Worm (Caenorhabditis elegans) whole organism, young adult: ENCODE data around the gene npp-5.
A peak's percentile ranks its signal among the peaks of the same experiment; 100 is the strongest.

ENCODE experiments used
- B0019.2 ChIP-seq: fragments of 200-800 bp; sonication (Bioruptor generic); conservative IDR thresholded peaks from 2 replicates; pipeline ENCODE4 v1.3.6; 2022; ENCODE audit warnings: missing genetic modification reagents, missing genetic modification characterization, missing compliant biosample characterization
- B0261.1 ChIP-seq: sonication (generic microtip); optimal IDR thresholded peaks from 2 replicates; lab custom pipeline; 2016; ENCODE audit warnings: mild to moderate bottlenecking, missing genetic modification characterization, moderate library complexity, missing compliant biosample characterization
- C06A6.2 ChIP-seq: fragments of 200-800 bp; sonication (Bioruptor generic); conservative IDR thresholded peaks from 2 replicates; pipeline ENCODE4 v1.3.6; 2022; ENCODE audit warnings: missing genetic modification characterization, missing compliant biosample characterization
- D2030.7 ChIP-seq: fragments of 200-800 bp; sonication (Bioruptor generic); IDR thresholded peaks from 2 replicates; pipeline ENCODE4 v1.3.6; 2022; ENCODE audit warnings: missing genetic modification reagents, missing genetic modification characterization, missing compliant biosample characterization
- F10E7.11 ChIP-seq: sonication (generic microtip); optimal IDR thresholded peaks from 2 replicates; lab custom pipeline; 2017; ENCODE audit warnings: mild to moderate bottlenecking, missing genetic modification characterization, moderate library complexity, missing compliant biosample characterization
- F52B5.7 ChIP-seq: sonication (generic microtip); optimal IDR thresholded peaks from 2 replicates; lab custom pipeline; 2016; ENCODE audit warnings: mild to moderate bottlenecking, missing genetic modification characterization, missing compliant biosample characterization
- Y56A3A.18 ChIP-seq: fragments of 200-800 bp; sonication (Bioruptor generic); IDR thresholded peaks from 2 replicates; pipeline ENCODE4 v1.3.6; 2022; ENCODE audit warnings: missing genetic modification reagents, missing genetic modification characterization, missing compliant biosample characterization
- ZK185.1 ChIP-seq: sonication (generic microtip); optimal IDR thresholded peaks from 2 replicates; lab custom pipeline; 2016; ENCODE audit warnings: mild to moderate bottlenecking, missing genetic modification characterization, missing compliant biosample characterization; ENCODE audit not compliant: poor library complexity, severe bottlenecking
- akir-1 ChIP-seq: fragments of 200-800 bp; sonication (Bioruptor generic); optimal IDR thresholded peaks from 2 replicates; lab custom pipeline; 2018; ENCODE audit warnings: mild to moderate bottlenecking, missing genetic modification characterization, moderate library complexity, missing compliant biosample characterization
- ama-1 ChIP-seq, 3 experiments: fragments of 150-350 bp in 1 of 3; sonication (generic microtip) in 2 of 3; optimal IDR thresholded peaks; 2 replicates each; lab custom pipeline; 2014 to 2018; ENCODE audit warnings: missing biosample characterization in 2 of 3, missing genetic modification characterization in 2 of 3, missing genetic modification reagents in 2 of 3
- aptf-2 ChIP-seq: fragments of 200-800 bp; sonication (Bioruptor generic); conservative IDR thresholded peaks from 2 replicates; pipeline ENCODE4 v1.3.6; 2022; ENCODE audit warnings: missing genetic modification reagents, missing genetic modification characterization, missing compliant biosample characterization
- atf-7 ChIP-seq: sonication (generic microtip); optimal IDR thresholded peaks from 2 replicates; lab custom pipeline; 2017; ENCODE audit warnings: mild to moderate bottlenecking, missing genetic modification characterization, missing compliant biosample characterization
- athp-1 ChIP-seq: sonication (generic microtip); optimal IDR thresholded peaks from 2 replicates; lab custom pipeline; 2017; ENCODE audit warnings: mild to moderate bottlenecking, missing genetic modification characterization, missing compliant biosample characterization
- attf-3 ChIP-seq: fragments of 200-800 bp; sonication (Bioruptor generic); conservative IDR thresholded peaks from 2 replicates; pipeline ENCODE4 v1.3.6; 2022; ENCODE audit warnings: missing genetic modification reagents, missing genetic modification characterization, missing compliant biosample characterization
- attf-6 ChIP-seq: fragments of 200-800 bp; sonication (Bioruptor generic); IDR thresholded peaks from 2 replicates; pipeline ENCODE4 v1.3.6; 2022; ENCODE audit warnings: missing genetic modification reagents, missing genetic modification characterization, missing compliant biosample characterization
- bed-1 ChIP-seq: fragments of 200-800 bp; sonication (Bioruptor generic); IDR thresholded peaks from 2 replicates; pipeline ENCODE4 v1.3.6; 2022; ENCODE audit warnings: missing genetic modification reagents, missing genetic modification characterization, missing compliant biosample characterization
- bed-2 ChIP-seq: fragments of 200-800 bp; sonication (Bioruptor generic); IDR thresholded peaks from 2 replicates; pipeline ENCODE4 v1.3.6; 2022; ENCODE audit warnings: missing genetic modification reagents, missing genetic modification characterization, missing compliant biosample characterization
- ceh-100 ChIP-seq: fragments of 200-800 bp; sonication (Bioruptor generic); IDR thresholded peaks from 2 replicates; pipeline ENCODE4 v1.3.6; 2022; ENCODE audit warnings: missing genetic modification reagents, missing genetic modification characterization, missing compliant biosample characterization
- dox-1 ChIP-seq: fragments of 200-800 bp; sonication (Bioruptor generic); IDR thresholded peaks from 2 replicates; pipeline ENCODE4 v1.3.6; 2022; ENCODE audit warnings: missing genetic modification reagents, missing genetic modification characterization, missing compliant biosample characterization
- egl-44 ChIP-seq: fragments of 200-800 bp; sonication (Bioruptor generic); IDR thresholded peaks from 2 replicates; pipeline ENCODE4 v1.3.6; 2022; ENCODE audit warnings: missing genetic modification reagents, missing genetic modification characterization, missing compliant biosample characterization
- egrh-3 ChIP-seq: fragments of 200-800 bp; sonication (Bioruptor generic); IDR thresholded peaks from 2 replicates; pipeline ENCODE4 v1.3.6; 2022; ENCODE audit warnings: missing genetic modification reagents, missing genetic modification characterization, missing compliant biosample characterization
- gei-17 ChIP-seq: fragments of 200-800 bp; sonication (Bioruptor generic); optimal IDR thresholded peaks from 2 replicates; lab custom pipeline; 2018; ENCODE audit warnings: mild to moderate bottlenecking, missing genetic modification characterization, missing compliant biosample characterization
- him-1 ChIP-seq: sonication (generic microtip); optimal IDR thresholded peaks from 2 replicates; lab custom pipeline; 2016; ENCODE audit warnings: missing genotype, missing genetic modification reagents, missing genetic modification characterization, missing compliant biosample characterization
- hlh-26 ChIP-seq: fragments of 200-800 bp; sonication (Bioruptor generic); conservative IDR thresholded peaks from 2 replicates; pipeline ENCODE4 v1.3.6; 2022; ENCODE audit warnings: missing genetic modification reagents, missing genetic modification characterization, missing compliant biosample characterization
- hrde-1 ChIP-seq: sonication (generic microtip); optimal IDR thresholded peaks from 2 replicates; lab custom pipeline; 2016; ENCODE audit warnings: missing genetic modification characterization, mild to moderate bottlenecking, missing compliant biosample characterization, moderate library complexity, missing genotype, missing genetic modification reagents, borderline replicate concordance
- lag-1 ChIP-seq: fragments of 200-800 bp; sonication (Bioruptor generic); IDR thresholded peaks from 2 replicates; pipeline ENCODE4 v1.3.6; 2022; ENCODE audit warnings: missing genetic modification reagents, missing genetic modification characterization, missing compliant biosample characterization
- let-526 ChIP-seq: fragments of 200-800 bp; sonication (Bioruptor generic); IDR thresholded peaks from 2 replicates; pipeline ENCODE4 v1.3.6; 2022; ENCODE audit warnings: missing genetic modification reagents, missing genetic modification characterization, missing compliant biosample characterization
- let-607 ChIP-seq, 2 experiments: fragments of 200-800 bp in 1 of 2; sonication (Bioruptor generic) in 1 of 2; sonication (generic microtip) in 1 of 2; optimal IDR thresholded peaks; 2 replicates each; lab custom pipeline; 2016 to 2018; ENCODE audit warnings: mild to moderate bottlenecking in 2 of 2, missing compliant biosample characterization in 2 of 2, missing genetic modification characterization in 2 of 2, moderate library complexity in 2 of 2, missing genotype in 1 of 2
- lin-40 ChIP-seq: sonication (generic microtip); optimal IDR thresholded peaks from 2 replicates; lab custom pipeline; 2016; ENCODE audit warnings: missing genetic modification characterization, mild to moderate bottlenecking, missing compliant biosample characterization, missing genotype, missing genetic modification reagents
- lsy-27 ChIP-seq: sonication (generic microtip); optimal IDR thresholded peaks from 2 replicates; lab custom pipeline; 2017; ENCODE audit warnings: missing genetic modification characterization, mild to moderate bottlenecking, missing compliant biosample characterization, antibody characterized with exemption, missing genotype, borderline replicate concordance; ENCODE audit not compliant: insufficient read depth
- madf-10 ChIP-seq: sonication (generic microtip); optimal IDR thresholded peaks from 2 replicates; lab custom pipeline; 2016; ENCODE audit warnings: mild to moderate bottlenecking, missing genetic modification characterization, missing compliant biosample characterization
- madf-3 ChIP-seq: fragments of 200-800 bp; sonication (Bioruptor generic); IDR thresholded peaks from 2 replicates; pipeline ENCODE4 v1.3.6; 2022; ENCODE audit warnings: missing genetic modification reagents, missing genetic modification characterization, missing compliant biosample characterization
- mcd-1 ChIP-seq: fragments of 200-800 bp; sonication (Bioruptor generic); IDR thresholded peaks from 2 replicates; pipeline ENCODE4 v1.3.6; 2022; ENCODE audit warnings: missing genetic modification reagents, missing genetic modification characterization, missing compliant biosample characterization
- nhr-120 ChIP-seq: fragments of 200-800 bp; sonication (Bioruptor generic); IDR thresholded peaks from 2 replicates; pipeline ENCODE4 v1.3.6; 2022; ENCODE audit warnings: missing genetic modification characterization, missing compliant biosample characterization
- nhr-179 ChIP-seq: sonication (generic microtip); optimal IDR thresholded peaks from 2 replicates; lab custom pipeline; 2016; ENCODE audit warnings: mild to moderate bottlenecking, missing genetic modification characterization, missing compliant biosample characterization
- nhr-27 ChIP-seq: fragments of 200-800 bp; sonication (Bioruptor generic); optimal IDR thresholded peaks from 2 replicates; lab custom pipeline; 2018; ENCODE audit warnings: mild to moderate bottlenecking, missing genetic modification characterization, moderate library complexity, missing compliant biosample characterization
- nhr-80 ChIP-seq: sonication (generic microtip); optimal IDR thresholded peaks from 2 replicates; lab custom pipeline; 2016; ENCODE audit warnings: missing genetic modification characterization, missing compliant biosample characterization
- rec-8 ChIP-seq, 2 experiments: sonication (generic microtip); optimal IDR thresholded peaks; 2 replicates each; lab custom pipeline; 2016; ENCODE audit warnings: mild to moderate bottlenecking in 2 of 2, missing genetic modification characterization in 2 of 2, missing genetic modification reagents in 2 of 2, missing genotype in 2 of 2, missing biosample characterization in 1 of 2, missing compliant biosample characterization in 1 of 2, moderate library complexity in 1 of 2
- repo-1 ChIP-seq: sonication (generic microtip); optimal IDR thresholded peaks from 2 replicates; lab custom pipeline; 2017; ENCODE audit warnings: mild to moderate bottlenecking, missing genetic modification characterization, missing compliant biosample characterization
- rpc-1 ChIP-seq, 2 experiments: fragments of 150-350 bp in 1 of 2; sonication (generic microtip) in 1 of 2; optimal IDR thresholded peaks; 2 replicates each; lab custom pipeline; 2014 to 2018; ENCODE audit warnings: missing biosample characterization in 1 of 2, missing genetic modification characterization in 1 of 2, missing genetic modification reagents in 1 of 2, missing genotype in 1 of 2
- snpc-1.1 ChIP-seq: sonication (generic microtip); optimal IDR thresholded peaks from 2 replicates; lab custom pipeline; 2017; ENCODE audit warnings: missing genetic modification characterization, mild to moderate bottlenecking, missing compliant biosample characterization, antibody characterized with exemption, moderate library complexity, missing genotype, missing genetic modification reagents; ENCODE audit not compliant: insufficient read depth
- snpc-3.4 ChIP-seq: sonication (generic microtip); optimal IDR thresholded peaks from 2 replicates; lab custom pipeline; 2017; ENCODE audit warnings: missing genetic modification characterization, mild to moderate bottlenecking, missing compliant biosample characterization, antibody characterized with exemption, moderate library complexity, missing genotype, missing genetic modification reagents
- unc-62 ChIP-seq: fragments of 150-350 bp; optimal IDR thresholded peaks from 2 replicates; lab custom pipeline; 2014; ENCODE audit warnings: missing biosample characterization, missing genetic modification reagents, missing genetic modification characterization
- ztf-25 ChIP-seq: fragments of 200-800 bp; sonication (Bioruptor generic); IDR thresholded peaks from 2 replicates; pipeline ENCODE4 v1.3.6; 2022; ENCODE audit warnings: missing genetic modification reagents, missing genetic modification characterization, missing compliant biosample characterization
- ztf-3 ChIP-seq: fragments of 200-800 bp; sonication (Bioruptor generic); optimal IDR thresholded peaks from 2 replicates; lab custom pipeline; 2018; ENCODE audit warnings: mild to moderate bottlenecking, missing genetic modification characterization, missing compliant biosample characterization

Gene npp-5

ce11 chrII:11619895-11620439 is 20.4 kb upstream of the npp-5 start (continued):
- TF ChIP-seq snpc-1.1 (no peak), hrde-1 (no peak), lag-1 (GFP tag; lab: Robert Waterston, UW) (no peak), F52B5.7 (tag; lab: Kevin White, UChicago) (peak; percentile 31), rpc-1 (optimal IDR thresholded peaks at IDR 0.05; lab: Kevin White, UChicago) (no peak), rpc-1 (tag; optimal IDR thresholded peaks at IDR 0.05; lab: Kevin White, UChicago) (no peak), bed-2 (GFP tag; lab: Robert Waterston, UW) (0 out of 2 replicates have a peak, but pooled peaks have one; percentile 53), F10E7.11 (tag; lab: Kevin White, UChicago) (no peak), C06A6.2 (no peak), rec-8 (tag; optimal IDR thresholded peaks at IDR 0.05; lab: Kevin White, UChicago) (no peak), D2030.7 (GFP tag; lab: Robert Waterston, UW) (no peak), lsy-27 (no peak), egl-44 (GFP tag; lab: Robert Waterston, UW) (peak; percentile 72; the same call in 1 of the 2 replicates), egrh-3 (GFP tag; lab: Robert Waterston, UW) (peak; percentile 92), bed-1 (GFP tag; lab: Robert Waterston, UW) (no peak), ztf-3 (no peak), akir-1 (GFP tag; lab: Kevin White, UChicago) (no peak), nhr-120 (GFP tag; lab: Robert Waterston, UW) (no peak), unc-62 (no peak), let-526 (GFP tag; lab: Robert Waterston, UW) (no peak), lin-40 (tag; lab: Kevin White, UChicago) (peak; percentile 86), athp-1 (tag; lab: Kevin White, UChicago) (no peak), snpc-3.4 (tag; lab: Kevin White, UChicago) (no peak), ZK185.1 (tag; lab: Kevin White, UChicago) (peak; percentile 66), madf-10 (tag; lab: Kevin White, UChicago) (peak; percentile 98), him-1 (tag; lab: Kevin White, UChicago) (no peak), ztf-25 (GFP tag; lab: Robert Waterston, UW) (no peak), nhr-27 (tag; lab: Kevin White, UChicago) (no peak), atf-7 (tag; lab: Kevin White, UChicago) (peak; percentile 90), dox-1 (peak; percentile 87), B0261.1 (tag; lab: Kevin White, UChicago) (no peak), attf-6 (GFP tag; lab: Robert Waterston, UW) (no peak), madf-3 (0 out of 2 replicates have a peak, but pooled peaks have one; percentile 36), ama-1 (optimal IDR thresholded peaks at IDR 0.05; lab: Kevin White, UChicago) (no peak), ama-1 (GFP tag; optimal IDR thresholded peaks at IDR 0.05; lab: Kevin White, UChicago) (no peak)

ce11 chrII:11619171-11619570 is 19.6 kb upstream of the npp-5 start:
- TF ChIP-seq ceh-100 (GFP tag; lab: Robert Waterston, UW) (no peak), ama-1 (optimal IDR thresholded peaks at IDR 0.05; lab: Kevin White, UChicago) (no peak), ama-1 (GFP tag; optimal IDR thresholded peaks at IDR 0.05; lab: Kevin White, UChicago) (no peak), ztf-25 (GFP tag; lab: Robert Waterston, UW) (no peak), nhr-179 (tag; lab: Kevin White, UChicago) (no peak), B0019.2 (GFP tag; lab: Robert Waterston, UW) (no peak), ZK185.1 (tag; lab: Kevin White, UChicago) (peak; percentile 4), rec-8 (tag; optimal IDR thresholded peaks at IDR 0.05; lab: Kevin White, UChicago) (no peak), attf-3 (GFP tag; lab: Robert Waterston, UW) (no peak), ztf-3 (no peak), aptf-2 (no peak), repo-1 (tag; lab: Kevin White, UChicago) (no peak), hlh-26 (GFP tag; lab: Robert Waterston, UW) (no peak), dox-1 (peak; percentile 34; the same call in 1 of the 2 replicates), let-526 (GFP tag; lab: Robert Waterston, UW) (no peak), bed-1 (GFP tag; lab: Robert Waterston, UW) (no peak), Y56A3A.18 (GFP tag; lab: Robert Waterston, UW) (no peak), madf-3 (no peak), mcd-1 (peak; percentile 40; the same call in 1 of the 2 replicates), let-607 (tag; optimal IDR thresholded peaks at IDR 0.05; lab: Kevin White, UChicago) (peak in 1 of 2 experiments; percentile 3), gei-17 (GFP tag; lab: Kevin White, UChicago) (no peak), nhr-80 (tag; lab: Kevin White, UChicago) (peak; percentile 64)
